Worm (Caenorhabditis elegans) whole organism, late embryonic: ENCODE results near the gene xbx-6.

Experiments
- F13H6.1 ChIP-seq: sonication (generic microtip); optimal IDR thresholded peaks from 2 replicates; lab custom pipeline; 2016; ENCODE audit warnings: missing genetic modification characterization, missing compliant biosample characterization
- K02D7.2 ChIP-seq: sonication (generic microtip); optimal IDR thresholded peaks from 2 replicates; lab custom pipeline; 2017; ENCODE audit warnings: mild to moderate bottlenecking, missing genetic modification characterization, missing compliant biosample characterization
- K09A11.1 ChIP-seq: sonication (generic microtip); optimal IDR thresholded peaks from 2 replicates; lab custom pipeline; 2017; ENCODE audit warnings: antibody characterized with exemption, mild to moderate bottlenecking, missing genetic modification characterization, missing compliant biosample characterization; ENCODE audit not compliant: insufficient read depth
- T23F11.4 ChIP-seq: fragments of 200-800 bp; sonication (Bioruptor generic); optimal IDR thresholded peaks from 2 replicates; lab custom pipeline; 2018; ENCODE audit warnings: mild to moderate bottlenecking, missing genetic modification characterization, missing compliant biosample characterization
- ahr-1 ChIP-seq: sonication (generic microtip); optimal IDR thresholded peaks from 2 replicates; lab custom pipeline; 2016; ENCODE audit warnings: missing genetic modification characterization, missing compliant biosample characterization
- ceh-14 ChIP-seq: sonication (generic microtip); optimal IDR thresholded peaks from 2 replicates; lab custom pipeline; 2016; ENCODE audit warnings: missing genotype, missing genetic modification characterization, missing compliant biosample characterization
- ceh-18 ChIP-seq: sonication (generic microtip); optimal IDR thresholded peaks from 2 replicates; lab custom pipeline; 2016; ENCODE audit warnings: missing genetic modification characterization, missing compliant biosample characterization
- ceh-19 ChIP-seq: fragments of 200-800 bp; sonication (Bioruptor generic); optimal IDR thresholded peaks from 2 replicates; lab custom pipeline; 2018; ENCODE audit warnings: mild to moderate bottlenecking, missing genetic modification characterization, missing compliant biosample characterization
- ceh-2 ChIP-seq: sonication (generic microtip); optimal IDR thresholded peaks from 2 replicates; lab custom pipeline; 2016; ENCODE audit warnings: missing genotype, missing genetic modification characterization, missing compliant biosample characterization
- ceh-22 ChIP-seq: sonication (generic microtip); optimal IDR thresholded peaks from 2 replicates; lab custom pipeline; 2017; ENCODE audit warnings: missing biosample characterization, missing genetic modification characterization
- ceh-24 ChIP-seq: sonication (generic microtip); optimal IDR thresholded peaks from 2 replicates; lab custom pipeline; 2016; ENCODE audit warnings: mild to moderate bottlenecking, missing genetic modification characterization, missing compliant biosample characterization
- ceh-30 ChIP-seq: fragments of 150-350 bp; optimal IDR thresholded peaks from 2 replicates; lab custom pipeline; 2014; ENCODE audit warnings: missing biosample characterization, missing genetic modification characterization
- ceh-34 ChIP-seq: sonication (generic microtip); optimal IDR thresholded peaks from 2 replicates; lab custom pipeline; 2016; ENCODE audit warnings: mild to moderate bottlenecking, missing genetic modification characterization, missing compliant biosample characterization
- ceh-45 ChIP-seq: fragments of 200-800 bp; sonication (Bioruptor generic); IDR thresholded peaks from 2 replicates; pipeline ENCODE4 v1.3.6; 2022; ENCODE audit warnings: missing genetic modification reagents, missing genetic modification characterization, missing compliant biosample characterization
- ceh-48 ChIP-seq: sonication (generic microtip); optimal IDR thresholded peaks from 2 replicates; lab custom pipeline; 2016; ENCODE audit warnings: missing genetic modification characterization, inconsistent platforms, missing compliant biosample characterization
- ceh-6 ChIP-seq: fragments of 200-800 bp; sonication (Bioruptor generic); optimal IDR thresholded peaks from 2 replicates; lab custom pipeline; 2018; ENCODE audit warnings: mild to moderate bottlenecking, missing genetic modification characterization, missing compliant biosample characterization
- che-1 ChIP-seq: sonication (generic microtip); optimal IDR thresholded peaks from 2 replicates; lab custom pipeline; 2016; ENCODE audit warnings: mild to moderate bottlenecking, missing genetic modification characterization, missing compliant biosample characterization
- dmd-4 ChIP-seq: sonication (generic microtip); optimal IDR thresholded peaks from 2 replicates; lab custom pipeline; 2016; ENCODE audit warnings: borderline replicate concordance, missing genetic modification characterization, missing compliant biosample characterization
- dve-1 ChIP-seq: sonication (generic microtip); optimal IDR thresholded peaks from 2 replicates; lab custom pipeline; 2017; ENCODE audit warnings: antibody characterized with exemption, mild to moderate bottlenecking, missing genetic modification characterization, missing compliant biosample characterization
- elt-4 ChIP-seq: sonication (generic microtip); optimal IDR thresholded peaks from 2 replicates; lab custom pipeline; 2016; ENCODE audit warnings: missing genetic modification characterization, missing compliant biosample characterization
- ets-4 ChIP-seq: sonication (generic microtip); optimal IDR thresholded peaks from 2 replicates; lab custom pipeline; 2016; ENCODE audit warnings: missing genetic modification characterization, missing compliant biosample characterization
- eyg-1 ChIP-seq: sonication (generic microtip); optimal IDR thresholded peaks from 2 replicates; lab custom pipeline; 2016; ENCODE audit warnings: missing genotype, missing genetic modification characterization, missing compliant biosample characterization
- fkh-6 ChIP-seq: sonication (generic microtip); optimal IDR thresholded peaks from 2 replicates; lab custom pipeline; 2016; ENCODE audit warnings: missing genetic modification characterization, missing compliant biosample characterization
- hlh-13 ChIP-seq: fragments of 200-800 bp; sonication (Bioruptor generic); optimal IDR thresholded peaks from 2 replicates; lab custom pipeline; 2018; ENCODE audit warnings: mild to moderate bottlenecking, missing genetic modification characterization, missing compliant biosample characterization
- hlh-30 ChIP-seq: sonication (generic microtip); optimal IDR thresholded peaks from 2 replicates; lab custom pipeline; 2017; ENCODE audit warnings: antibody characterized with exemption, missing genetic modification characterization, missing compliant biosample characterization; ENCODE audit not compliant: insufficient read depth
- hlh-6 ChIP-seq: sonication (generic microtip); optimal IDR thresholded peaks from 2 replicates; lab custom pipeline; 2016; ENCODE audit warnings: missing genotype, missing genetic modification characterization, missing compliant biosample characterization
- hlh-8 ChIP-seq: sonication (generic microtip); optimal IDR thresholded peaks from 2 replicates; lab custom pipeline; 2016; ENCODE audit warnings: missing genotype, missing genetic modification characterization, missing compliant biosample characterization
- lin-11 ChIP-seq: fragments of 200-800 bp; sonication (Bioruptor generic); optimal IDR thresholded peaks from 2 replicates; lab custom pipeline; 2018; ENCODE audit warnings: mild to moderate bottlenecking, missing genetic modification characterization, missing compliant biosample characterization
- madf-2 ChIP-seq: sonication (generic microtip); optimal IDR thresholded peaks from 2 replicates; lab custom pipeline; 2017; ENCODE audit warnings: missing genetic modification characterization, missing compliant biosample characterization
- mec-3 ChIP-seq: sonication (generic microtip); optimal IDR thresholded peaks from 2 replicates; lab custom pipeline; 2016; ENCODE audit warnings: borderline replicate concordance, missing genetic modification characterization, missing compliant biosample characterization
- nhr-232 ChIP-seq: sonication (generic microtip); optimal IDR thresholded peaks from 2 replicates; lab custom pipeline; 2016; ENCODE audit warnings: missing genetic modification characterization, missing compliant biosample characterization
- odd-2 ChIP-seq: sonication (generic microtip); optimal IDR thresholded peaks from 2 replicates; lab custom pipeline; 2017; ENCODE audit warnings: antibody characterized with exemption, mild to moderate bottlenecking, missing genetic modification characterization, missing compliant biosample characterization
- pag-3 ChIP-seq: sonication (generic microtip); optimal IDR thresholded peaks from 2 replicates; lab custom pipeline; 2016; ENCODE audit warnings: missing compliant biosample characterization, missing genetic modification characterization, borderline replicate concordance
- pat-9 ChIP-seq: fragments of 200-800 bp; sonication (Bioruptor generic); optimal IDR thresholded peaks from 2 replicates; lab custom pipeline; 2018; ENCODE audit warnings: mild to moderate bottlenecking, missing genetic modification characterization, moderate library complexity, missing compliant biosample characterization
- pha-2 ChIP-seq: sonication (generic microtip); optimal IDR thresholded peaks from 2 replicates; lab custom pipeline; 2017; ENCODE audit warnings: mild to moderate bottlenecking, missing genetic modification characterization, missing compliant biosample characterization
- pqm-1 ChIP-seq: sonication (generic microtip); optimal IDR thresholded peaks from 2 replicates; lab custom pipeline; 2016; ENCODE audit warnings: missing genetic modification characterization, missing compliant biosample characterization
- pros-1 ChIP-seq: fragments of 150-350 bp; optimal IDR thresholded peaks from 2 replicates; lab custom pipeline; 2014; ENCODE audit warnings: missing biosample characterization, missing genetic modification reagents, missing genetic modification characterization
- ref-2 ChIP-seq: sonication (generic microtip); optimal IDR thresholded peaks from 2 replicates; lab custom pipeline; 2016; ENCODE audit warnings: missing genetic modification characterization, missing compliant biosample characterization
- rnt-1 ChIP-seq: sonication (generic microtip); optimal IDR thresholded peaks from 2 replicates; lab custom pipeline; 2016; ENCODE audit warnings: missing genetic modification characterization, missing compliant biosample characterization
- sdc-2 ChIP-seq: sonication (generic microtip); optimal IDR thresholded peaks from 2 replicates; lab custom pipeline; 2016; ENCODE audit warnings: missing genotype, missing genetic modification characterization, missing compliant biosample characterization
- sox-4 ChIP-seq: sonication (generic microtip); optimal IDR thresholded peaks from 2 replicates; lab custom pipeline; 2017; ENCODE audit warnings: mild to moderate bottlenecking, missing genetic modification characterization, inconsistent platforms, missing compliant biosample characterization
- syd-9 ChIP-seq: sonication (generic microtip); optimal IDR thresholded peaks from 2 replicates; lab custom pipeline; 2016; ENCODE audit warnings: mild to moderate bottlenecking, missing genetic modification characterization, moderate library complexity, missing compliant biosample characterization
- tbx-2 ChIP-seq: sonication (generic microtip); optimal IDR thresholded peaks from 2 replicates; lab custom pipeline; 2016; ENCODE audit warnings: missing genetic modification characterization, missing compliant biosample characterization
- tbx-7 ChIP-seq: sonication (generic microtip); optimal IDR thresholded peaks from 2 replicates; lab custom pipeline; 2016; ENCODE audit warnings: missing genotype, missing genetic modification characterization, missing compliant biosample characterization
- ttx-3 ChIP-seq: sonication (generic microtip); optimal IDR thresholded peaks from 2 replicates; lab custom pipeline; 2016; ENCODE audit warnings: missing genetic modification reagents, missing genetic modification characterization, missing compliant biosample characterization
- unc-3 ChIP-seq, 2 experiments: fragments of 200-800 bp in 1 of 2; sonication (Bioruptor generic) in 1 of 2; sonication (generic microtip) in 1 of 2; conservative IDR thresholded peaks in 1 of 2; optimal IDR thresholded peaks in 1 of 2; 2 replicates each; pipeline versions ENCODE4 v1.3.6 to Lab custom; 2016 to 2022; ENCODE audit warnings: missing compliant biosample characterization in 2 of 2, missing genetic modification characterization in 2 of 2, missing genetic modification reagents in 1 of 2
- unc-55 ChIP-seq: sonication (generic microtip); optimal IDR thresholded peaks from 2 replicates; lab custom pipeline; 2017; ENCODE audit warnings: missing biosample characterization, missing genetic modification reagents, missing genetic modification characterization
- zip-5 ChIP-seq: sonication (generic microtip); optimal IDR thresholded peaks from 2 replicates; lab custom pipeline; 2016; ENCODE audit warnings: missing genetic modification characterization, missing compliant biosample characterization
- ztf-16 ChIP-seq: sonication (generic microtip); optimal IDR thresholded peaks from 2 replicates; lab custom pipeline; 2017; ENCODE audit warnings: missing genetic modification characterization, missing compliant biosample characterization

The xbx-6 gene

DNA sequence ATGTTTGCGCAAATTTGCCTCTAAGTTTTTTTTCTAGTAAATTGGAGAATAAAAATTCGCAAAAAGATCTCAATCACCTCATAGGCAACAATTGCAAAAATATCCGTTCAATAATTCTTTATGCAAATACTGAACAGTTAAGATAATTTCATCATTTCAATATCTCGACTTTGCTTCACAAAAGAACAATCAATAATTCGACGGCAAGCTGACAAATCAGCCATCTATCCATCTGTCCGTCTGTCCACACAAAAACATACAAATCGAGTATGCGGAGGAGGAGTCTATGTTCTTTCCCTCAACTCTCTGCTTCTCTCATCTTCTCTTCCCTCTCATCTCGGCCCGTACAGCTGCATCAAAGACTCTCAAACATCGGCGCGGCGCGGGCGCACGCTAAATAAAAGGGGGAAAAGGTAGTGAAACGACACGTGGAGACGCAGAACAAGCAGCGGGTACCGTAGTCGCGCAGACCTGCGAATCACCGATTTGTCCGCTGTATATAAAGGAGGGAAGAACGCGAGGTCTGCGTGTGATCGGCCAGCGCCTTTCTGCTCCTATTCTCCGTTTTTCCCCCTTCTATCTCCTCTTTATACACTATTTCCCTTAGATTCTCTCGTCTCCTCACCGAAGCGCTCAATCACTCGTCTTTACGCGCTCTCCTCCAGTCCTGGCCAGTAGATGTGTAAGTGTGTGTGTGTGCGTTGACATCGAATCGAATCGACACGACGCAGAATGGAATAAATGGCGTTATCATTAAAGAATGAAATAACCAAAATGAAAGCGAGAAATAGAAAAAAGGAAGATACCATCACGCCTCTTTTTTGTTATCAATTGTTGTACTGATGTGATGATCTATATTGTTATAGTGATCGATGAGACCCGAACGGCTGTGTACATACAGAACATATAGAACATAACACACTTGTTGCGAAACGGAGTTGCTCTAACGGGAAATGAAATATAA lies 28.2 kb downstream of the xbx-6 start:
- TF ChIP-seq ceh-34 (peak; percentile 95), hlh-13 (GFP tag; lab: Kevin White, UChicago) (no peak), fkh-6 (tag; lab: Kevin White, UChicago) (no peak), K09A11.1 (tag; lab: Kevin White, UChicago) (peak; percentile 15), eyg-1 (tag; lab: Kevin White, UChicago) (peak; percentile 72), pha-2 (tag; lab: Kevin White, UChicago) (peak; percentile 73), ceh-30 (tag; lab: Kevin White, UChicago) (no peak), lin-11 (no peak), ztf-16 (tag; lab: Kevin White, UChicago) (peak; percentile 73), pat-9 (peak; percentile 61), sox-4 (tag; lab: Kevin White, UChicago) (peak; percentile 52), ceh-19 (GFP tag; lab: Kevin White, UChicago) (peak; percentile 83), elt-4 (tag; lab: Kevin White, UChicago) (no peak), mec-3 (tag; lab: Kevin White, UChicago) (peak; percentile 38), ceh-22 (peak; percentile 75), zip-5 (tag; lab: Kevin White, UChicago) (no peak), ceh-14 (tag; lab: Kevin White, UChicago) (peak; percentile 59), che-1 (tag; lab: Kevin White, UChicago) (peak; percentile 56), madf-2 (peak; percentile 73), hlh-8 (tag; lab: Kevin White, UChicago) (peak; percentile 88), T23F11.4 (GFP tag; lab: Kevin White, UChicago) (peak; percentile 5), rnt-1 (tag; lab: Kevin White, UChicago) (peak; percentile 94), ceh-18 (tag; lab: Kevin White, UChicago) (peak; percentile 96), hlh-6 (tag; lab: Kevin White, UChicago) (peak; percentile 60), dve-1 (tag; lab: Kevin White, UChicago) (peak; percentile 64), dmd-4 (tag; lab: Kevin White, UChicago) (peak; percentile 72), hlh-30 (tag; lab: Kevin White, UChicago) (peak; percentile 91), tbx-2 (tag; lab: Kevin White, UChicago) (peak; percentile 95), syd-9 (tag; lab: Kevin White, UChicago) (peak; percentile 76), odd-2 (tag; lab: Kevin White, UChicago) (no peak), ceh-45 (GFP tag; lab: Robert Waterston, UW) (no peak), ceh-6 (GFP tag; lab: Kevin White, UChicago) (peak; percentile 62), unc-55 (GFP tag; lab: Kevin White, UChicago) (peak; percentile 96), nhr-232 (tag; lab: Kevin White, UChicago) (peak; percentile 33), ceh-24 (tag; lab: Kevin White, UChicago) (no peak), ceh-2 (peak; percentile 81), ets-4 (peak; percentile 83), K02D7.2 (tag; lab: Kevin White, UChicago) (no peak), unc-3 (GFP tag; conservative IDR thresholded peaks at IDR 0.05; lab: Robert Waterston, UW) (no peak), unc-3 (tag; optimal IDR thresholded peaks at IDR 0.05; lab: Kevin White, UChicago) (peak; percentile 50), ttx-3 (no peak), pqm-1 (tag; lab: Kevin White, UChicago) (peak; percentile 79), ceh-48 (tag; lab: Kevin White, UChicago) (peak; percentile 12), pag-3 (tag; lab: Kevin White, UChicago) (peak; percentile 55), F13H6.1 (peak; percentile 94), ref-2 (tag; lab: Kevin White, UChicago) (peak; percentile 89), sdc-2 (tag; lab: Kevin White, UChicago) (peak; percentile 67), tbx-7 (tag; lab: Kevin White, UChicago) (peak; percentile 38), ahr-1 (tag; lab: Kevin White, UChicago) (peak; percentile 70), pros-1 (peak; percentile 95)
